Worm (Caenorhabditis elegans): ENCODE measurements around the gene slr-2.

- TF ChIP-seq lim-6 (tag; optimal IDR thresholded peaks at IDR 0.05) (no peak), nfya-1 (tag; optimal IDR thresholded peaks at IDR 0.05) (no peak)
Measured at ce11 chrV:18143445-18143844, 56.5 kb downstream of the slr-2 start, which contains the start of gene Y37H2A.14.

Data from whole organism, late embryonic.